Worm (Caenorhabditis elegans): Measurements from ENCODE around the gene ZC239.13.

DNA sequence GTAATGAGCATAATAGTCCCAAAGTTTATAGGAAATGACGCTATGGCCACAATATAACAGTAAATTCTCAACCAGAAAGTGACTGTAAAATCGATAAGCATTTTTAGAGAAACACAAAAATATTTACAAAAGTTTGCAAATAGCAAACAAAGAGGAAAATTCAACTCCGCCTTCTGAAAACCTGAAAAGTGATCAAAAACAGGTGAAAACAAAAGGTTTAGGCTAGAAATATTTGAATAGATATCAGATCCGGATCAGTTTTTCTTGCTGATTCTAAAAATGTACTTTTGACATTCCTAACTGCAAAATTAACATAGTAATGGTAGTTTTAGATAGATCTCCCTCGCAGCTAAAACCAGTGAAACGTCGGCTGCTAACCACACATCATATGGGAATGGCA lies 23.6 kb downstream of the ZC239.13 start, which contains the start of gene sri-51:
- TF ChIP-seq mab-5 (tag; optimal IDR thresholded peaks at IDR 0.05), result no peak
- no peak for TF ChIP-seq unc-62 (GFP tag; optimal IDR thresholded peaks at IDR 0.05)
- no peak for TF ChIP-seq lin-13 (tag; optimal IDR thresholded peaks at IDR 0.05)
- no peak for TF ChIP-seq flh-1 (GFP tag; optimal IDR thresholded peaks at IDR 0.05)
- TF ChIP-seq cnd-1 (tag; optimal IDR thresholded peaks at IDR 0.05), result no peak
- TF ChIP-seq ztf-11 (tag; optimal IDR thresholded peaks at IDR 0.05), result no peak
- TF ChIP-seq ces-1 (GFP tag; optimal IDR thresholded peaks at IDR 0.05), result no peak
- no peak for TF ChIP-seq nhr-237 (tag; optimal IDR thresholded peaks at IDR 0.05)
